Worm (Caenorhabditis elegans) whole organism, late embryonic: ENCODE measurements around the gene F59A6.10.

Source experiments
- K09A11.1 ChIP-seq: sonication (generic microtip); optimal IDR thresholded peaks from 2 replicates; lab custom pipeline; 2017; ENCODE audit warnings: antibody characterized with exemption, mild to moderate bottlenecking, missing genetic modification characterization, missing compliant biosample characterization; ENCODE audit not compliant: insufficient read depth
- ceh-48 ChIP-seq: sonication (generic microtip); optimal IDR thresholded peaks from 2 replicates; lab custom pipeline; 2016; ENCODE audit warnings: missing genetic modification characterization, inconsistent platforms, missing compliant biosample characterization
- fkh-10 ChIP-seq: fragments of 150-350 bp; optimal IDR thresholded peaks from 2 replicates; lab custom pipeline; 2014; ENCODE audit warnings: missing biosample characterization, missing genetic modification reagents, missing genetic modification characterization
- hlh-6 ChIP-seq: sonication (generic microtip); optimal IDR thresholded peaks from 2 replicates; lab custom pipeline; 2016; ENCODE audit warnings: missing genotype, missing genetic modification characterization, missing compliant biosample characterization
- pha-4 ChIP-seq: fragments of 150-350 bp; optimal IDR thresholded peaks from 2 replicates; lab custom pipeline; 2018; ENCODE audit warnings: missing biosample characterization, missing genetic modification reagents, missing genetic modification characterization
- ttx-3 ChIP-seq: sonication (generic microtip); optimal IDR thresholded peaks from 2 replicates; lab custom pipeline; 2016; ENCODE audit warnings: missing genetic modification reagents, missing genetic modification characterization, missing compliant biosample characterization
- unc-55 ChIP-seq: sonication (generic microtip); optimal IDR thresholded peaks from 2 replicates; lab custom pipeline; 2017; ENCODE audit warnings: missing biosample characterization, missing genetic modification reagents, missing genetic modification characterization

DNA sequence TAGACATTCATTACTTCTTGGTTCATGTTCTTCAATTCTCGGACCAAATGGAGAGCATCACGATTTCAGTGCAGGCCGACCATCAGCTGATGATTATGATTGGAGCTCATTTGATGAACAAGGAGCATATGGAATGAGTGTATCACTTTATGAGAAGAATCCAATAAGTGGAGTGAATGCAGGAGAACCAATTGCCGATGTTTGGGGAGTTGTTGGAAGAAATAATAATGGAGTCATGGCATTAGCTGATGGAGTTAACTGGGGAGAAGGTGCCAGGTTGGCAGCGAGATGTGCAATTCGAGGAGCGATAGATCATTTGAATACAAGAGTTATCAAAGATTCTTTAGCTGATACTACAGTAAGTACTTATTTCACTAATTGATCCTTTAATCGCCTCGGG lies 47.0 kb downstream of the F59A6.10 start:
- no peak for TF ChIP-seq fkh-10
- TF ChIP-seq ttx-3 (tag; lab: Kevin White, UChicago), result no peak
- no peak for TF ChIP-seq unc-55 (GFP tag; lab: Kevin White, UChicago)
- TF ChIP-seq ceh-48 (tag; lab: Kevin White, UChicago), result no peak
- no peak for TF ChIP-seq pha-4
- no peak for TF ChIP-seq hlh-6 (tag; lab: Kevin White, UChicago)
- TF ChIP-seq K09A11.1 (tag; lab: Kevin White, UChicago), result no peak
